Worm (Caenorhabditis elegans) whole organism, mixed stage, embryonic: Measurements from ENCODE around the gene T24A6.20.

Experiments used
- ceh-43 ChIP-seq: fragments of 200-800 bp; sonication (Bioruptor generic); optimal IDR thresholded peaks from 2 replicates; lab custom pipeline; 2018; ENCODE audit warnings: mild to moderate bottlenecking, missing genetic modification characterization, moderate library complexity, missing compliant biosample characterization
- lin-13 ChIP-seq: fragments of 150-350 bp; optimal IDR thresholded peaks from 2 replicates; lab custom pipeline; 2014; ENCODE audit warnings: missing biosample characterization, missing genetic modification characterization
- mab-5 ChIP-seq: fragments of 150-350 bp; optimal IDR thresholded peaks from 2 replicates; lab custom pipeline; 2014; ENCODE audit warnings: missing biosample characterization, missing genetic modification characterization
- mep-1 ChIP-seq: fragments of 150-350 bp; optimal IDR thresholded peaks from 2 replicates; lab custom pipeline; 2017; ENCODE audit warnings: missing biosample characterization, missing genetic modification reagents, missing genetic modification characterization, inconsistent platforms
- nhr-12 ChIP-seq: fragments of 150-350 bp; optimal IDR thresholded peaks from 2 replicates; lab custom pipeline; 2014; ENCODE audit warnings: missing biosample characterization, missing genetic modification characterization
- nhr-2 ChIP-seq: fragments of 150-350 bp; optimal IDR thresholded peaks from 2 replicates; lab custom pipeline; 2014; ENCODE audit warnings: missing biosample characterization, missing genetic modification characterization
- nhr-237 ChIP-seq: fragments of 150-350 bp; optimal IDR thresholded peaks from 2 replicates; lab custom pipeline; 2014; ENCODE audit warnings: missing biosample characterization, missing genetic modification characterization
- snpc-4 ChIP-seq: fragments of 150-350 bp; optimal IDR thresholded peaks from 2 replicates; lab custom pipeline; 2014; ENCODE audit warnings: missing biosample characterization, missing genetic modification characterization
- unc-39 ChIP-seq: fragments of 150-350 bp; optimal IDR thresholded peaks from 2 replicates; lab custom pipeline; 2014; ENCODE audit warnings: missing biosample characterization, missing genetic modification characterization

DNA sequence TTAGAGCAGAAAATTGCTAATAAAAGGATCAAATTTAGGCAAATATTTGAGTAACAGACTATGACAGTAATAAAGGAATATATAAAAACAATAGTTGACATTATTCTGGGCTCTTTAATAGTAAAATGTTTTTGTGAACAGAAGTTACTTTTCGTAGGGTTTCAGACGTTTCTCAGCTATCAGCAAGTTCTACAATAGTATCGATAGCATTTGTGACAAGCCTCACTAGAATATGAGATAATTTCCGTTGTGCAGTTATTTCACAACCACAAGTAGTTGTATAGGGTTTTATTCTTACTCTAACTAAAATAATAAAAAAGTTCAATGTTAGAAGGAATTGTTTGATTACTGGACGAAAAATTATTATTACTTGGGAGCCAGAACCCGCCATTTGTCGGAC is 6.4 kb upstream of the T24A6.20 start, which contains the start of gene srbc-68:
- no peak for TF ChIP-seq lin-13 (tag; lab: Kevin White, UChicago)
- TF ChIP-seq mep-1 (tag; lab: Kevin White, UChicago): no peak
- no peak for TF ChIP-seq nhr-2 (tag; lab: Kevin White, UChicago)
- no peak for TF ChIP-seq snpc-4 (tag; lab: Kevin White, UChicago)
- TF ChIP-seq ceh-43: no peak
- no peak for TF ChIP-seq nhr-237 (tag; lab: Kevin White, UChicago)
- no peak for TF ChIP-seq nhr-12 (tag; lab: Kevin White, UChicago)
- no peak for TF ChIP-seq unc-39 (tag; lab: Kevin White, UChicago)
- no peak for TF ChIP-seq mab-5 (tag; lab: Kevin White, UChicago)
